Fruit fly (Drosophila melanogaster): Measurements from ENCODE around the gene CG43896.

dm6 chr3L:11997959-11998358 lies 22.0 kb downstream of the CG43896 start, which contains the start of gene Grip163:
- TF ChIP-seq CG8478 (optimal IDR thresholded peaks at IDR 0.05) = no peak
- no peak for TF ChIP-seq CTCF (optimal IDR thresholded peaks at IDR 0.05)

Data from S2 (cell line).